Worm (Caenorhabditis elegans) whole organism, early embryonic: ENCODE results near the gene F02E11.2.

Experiments used
- B0310.2 ChIP-seq: sonication (generic microtip); optimal IDR thresholded peaks from 2 replicates; lab custom pipeline; 2016; ENCODE audit warnings: mild to moderate bottlenecking, missing genetic modification characterization, missing compliant biosample characterization
- F13C5.2 ChIP-seq: sonication (generic microtip); optimal IDR thresholded peaks from 2 replicates; lab custom pipeline; 2017; ENCODE audit warnings: mild to moderate bottlenecking, missing genetic modification characterization, inconsistent platforms, missing compliant biosample characterization
- aly-1 ChIP-seq: sonication (generic microtip); optimal IDR thresholded peaks from 2 replicates; lab custom pipeline; 2016; ENCODE audit warnings: missing genetic modification characterization, missing compliant biosample characterization
- ama-1 ChIP-seq: fragments of 150-350 bp; optimal IDR thresholded peaks from 2 replicates; lab custom pipeline; 2014
- ceh-13 ChIP-seq: fragments of 200-800 bp; sonication (Bioruptor generic); optimal IDR thresholded peaks from 2 replicates; lab custom pipeline; 2018; ENCODE audit warnings: mild to moderate bottlenecking, missing genetic modification characterization, missing compliant biosample characterization
- ceh-36 ChIP-seq: sonication (generic microtip); optimal IDR thresholded peaks from 2 replicates; lab custom pipeline; 2016; ENCODE audit warnings: missing genetic modification characterization, inconsistent platforms, missing compliant biosample characterization
- ets-7 ChIP-seq: sonication (generic microtip); optimal IDR thresholded peaks from 2 replicates; lab custom pipeline; 2016; ENCODE audit warnings: missing genotype, missing genetic modification characterization, missing compliant biosample characterization
- flt-1 ChIP-seq: fragments of 200-800 bp; sonication (Bioruptor generic); IDR thresholded peaks from 2 replicates; pipeline ENCODE4 v1.3.6; 2022; ENCODE audit warnings: missing genetic modification characterization, missing compliant biosample characterization
- hmbx-1 ChIP-seq: sonication (generic microtip); optimal IDR thresholded peaks from 2 replicates; lab custom pipeline; 2016; ENCODE audit warnings: mild to moderate bottlenecking, missing genetic modification characterization, missing compliant biosample characterization
- hmg-4 ChIP-seq: fragments of 200-800 bp; sonication (Bioruptor generic); optimal IDR thresholded peaks from 2 replicates; lab custom pipeline; 2018; ENCODE audit warnings: mild to moderate bottlenecking, missing genetic modification characterization, missing compliant biosample characterization
- hnd-1 ChIP-seq: sonication (generic microtip); optimal IDR thresholded peaks from 2 replicates; lab custom pipeline; 2016; ENCODE audit warnings: missing genetic modification characterization, missing compliant biosample characterization
- pes-1 ChIP-seq: fragments of 200-800 bp; sonication (Bioruptor generic); IDR thresholded peaks from 2 replicates; pipeline ENCODE4 v1.3.6; 2022; ENCODE audit warnings: missing genetic modification reagents, missing genetic modification characterization, missing compliant biosample characterization
- scrt-1 ChIP-seq: fragments of 200-800 bp; sonication (Bioruptor generic); IDR thresholded peaks from 2 replicates; pipeline ENCODE4 v1.3.6; 2022; ENCODE audit warnings: missing genetic modification characterization, missing compliant biosample characterization
- sea-1 ChIP-seq: fragments of 200-800 bp; sonication (Bioruptor generic); conservative IDR thresholded peaks from 2 replicates; pipeline ENCODE4 v1.3.6; 2022; ENCODE audit warnings: missing genetic modification characterization, missing compliant biosample characterization
- tbx-11 ChIP-seq: fragments of 200-800 bp; sonication (Bioruptor generic); IDR thresholded peaks from 2 replicates; pipeline ENCODE4 v1.3.6; 2022; ENCODE audit warnings: missing genetic modification characterization, missing compliant biosample characterization
- tbx-37 ChIP-seq: fragments of 200-800 bp; sonication (Bioruptor generic); conservative IDR thresholded peaks from 2 replicates; pipeline ENCODE4 v1.3.6; 2022; ENCODE audit warnings: missing genetic modification reagents, missing genetic modification characterization, missing compliant biosample characterization
- tra-4 ChIP-seq: sonication (generic microtip); optimal IDR thresholded peaks from 2 replicates; lab custom pipeline; 2017; ENCODE audit warnings: missing genetic modification characterization, missing compliant biosample characterization

The F02E11.2 gene

DNA sequence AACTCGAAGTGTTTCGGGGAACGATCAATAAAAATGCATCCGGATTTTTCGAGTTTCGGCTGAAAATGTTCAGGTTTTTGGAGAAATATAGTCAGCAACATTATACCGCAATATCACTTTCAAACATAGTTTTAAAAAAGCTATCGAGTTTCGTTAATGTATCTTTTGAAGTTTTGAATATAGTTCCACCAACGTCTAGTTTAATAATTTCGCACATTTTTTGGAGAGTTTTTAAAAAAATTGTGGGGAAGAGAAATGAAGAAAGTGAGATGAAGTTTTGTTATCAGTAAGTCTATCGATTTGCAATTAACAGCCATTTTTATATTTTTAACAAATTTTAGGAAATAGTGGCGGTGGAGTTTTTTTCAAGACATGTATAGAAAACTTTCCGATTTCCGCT is 36.8 kb upstream of the F02E11.2 start, which contains the start of gene ZC239.17:
ZC239.17 (minus strand) TSS at position 101 of the 400 bp plus-strand sequence.
- TF ChIP-seq scrt-1 (GFP tag; lab: Robert Waterston, UW): no peak
- TF ChIP-seq ama-1 (lab: Kevin White, UChicago): no peak
- no peak for TF ChIP-seq pes-1 (GFP tag; lab: Robert Waterston, UW)
- no peak for TF ChIP-seq tbx-37 (GFP tag; lab: Robert Waterston, UW)
- TF ChIP-seq ceh-13: no peak
- no peak for TF ChIP-seq B0310.2 (tag; lab: Kevin White, UChicago)
- TF ChIP-seq flt-1 (GFP tag; lab: Robert Waterston, UW): no peak

DNA sequence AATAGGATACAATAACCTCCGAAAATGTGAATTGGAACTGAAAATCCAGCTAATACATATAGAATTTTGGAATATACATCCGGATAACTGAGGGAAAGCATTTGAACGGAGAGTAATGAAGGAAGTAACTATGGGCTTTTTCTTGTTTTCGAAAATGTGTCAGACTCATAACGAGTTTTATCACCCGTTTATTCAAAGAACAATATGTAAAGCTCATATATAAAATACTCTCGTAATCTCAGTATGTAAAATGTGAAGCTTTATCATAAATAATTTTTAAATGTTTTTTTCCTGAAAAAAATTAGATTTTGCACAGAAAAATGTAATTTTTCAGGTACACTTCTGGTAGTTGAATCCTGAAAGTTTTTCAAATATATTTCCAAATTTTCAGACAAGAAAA is 32.2 kb upstream of the F02E11.2 start, which contains the start of gene srh-297:
srh-297 (minus strand) TSS at position 101 of the 400 bp plus-strand sequence.
- TF ChIP-seq aly-1 (tag; lab: Kevin White, UChicago) (no peak), tbx-37 (GFP tag; lab: Robert Waterston, UW) (no peak)

DNA sequence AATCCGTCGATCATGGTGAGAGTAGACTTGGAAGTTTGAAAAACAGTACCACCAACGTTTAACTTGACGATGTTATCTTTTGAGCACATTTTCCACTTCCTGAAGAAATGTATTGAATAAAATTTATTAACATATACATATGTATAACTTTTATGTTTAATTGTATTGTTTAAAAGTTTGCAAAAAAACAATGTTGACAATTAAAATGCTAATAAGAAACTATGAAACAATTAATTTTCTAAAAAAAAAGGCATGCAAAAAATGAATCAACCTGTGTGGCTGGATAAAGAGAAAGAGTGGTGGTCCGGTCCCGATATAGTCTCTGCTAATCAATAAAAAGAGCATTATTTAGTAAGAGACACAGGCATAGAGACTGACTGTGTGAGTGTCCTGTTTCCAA is 27.9 kb upstream of the F02E11.2 start, which contains the start of gene C17F4.8:
C17F4.8 (minus strand) TSS at position 101 of the 400 bp plus-strand sequence.
- TF ChIP-seq tra-4 (no peak), F13C5.2 (tag; lab: Kevin White, UChicago) (no peak), scrt-1 (GFP tag; lab: Robert Waterston, UW) (no peak), hmg-4 (GFP tag; lab: Kevin White, UChicago) (no peak), ceh-13 (no peak), ets-7 (tag; lab: Kevin White, UChicago) (no peak), flt-1 (GFP tag; lab: Robert Waterston, UW) (no peak), sea-1 (GFP tag; lab: Robert Waterston, UW) (no peak), tbx-37 (GFP tag; lab: Robert Waterston, UW) (no peak), hmbx-1 (no peak), aly-1 (tag; lab: Kevin White, UChicago) (no peak), pes-1 (GFP tag; lab: Robert Waterston, UW) (no peak), ama-1 (lab: Kevin White, UChicago) (no peak), hnd-1 (tag; lab: Kevin White, UChicago) (no peak), B0310.2 (tag; lab: Kevin White, UChicago) (no peak), tbx-11 (GFP tag; lab: Robert Waterston, UW) (no peak), ceh-36 (tag; lab: Kevin White, UChicago) (no peak)

DNA sequence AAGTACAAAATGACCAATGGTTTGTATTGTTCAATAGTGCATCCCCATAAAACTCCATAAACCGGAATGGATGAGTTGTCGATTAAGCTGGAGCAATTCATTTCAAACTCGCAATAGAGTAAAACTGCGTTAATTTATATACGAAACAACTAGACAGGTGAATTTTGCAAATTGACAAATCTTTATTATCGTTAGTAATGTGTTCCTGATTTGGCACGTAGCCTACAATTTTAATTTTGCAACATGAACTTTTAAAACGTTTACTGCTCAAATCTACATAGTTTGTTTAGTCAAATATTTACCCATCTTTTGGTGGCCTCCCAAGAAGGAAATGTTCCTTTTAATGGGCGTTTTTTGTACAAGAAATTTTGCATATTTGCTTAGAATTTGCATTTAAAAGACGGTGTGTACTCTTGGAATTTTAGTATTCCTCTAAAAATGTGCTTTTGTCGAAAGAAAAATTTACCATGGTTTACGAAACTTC is 25.5 kb upstream of the F02E11.2 start, which contains the start of the genes srz-67 and C17F4.11:
srz-67 (minus strand) TSS at position 101 of the 484 bp plus-strand sequence.
C17F4.11 (plus strand) TSS at position 434 of the 484 bp plus-strand sequence.
- TF ChIP-seq flt-1 (GFP tag; lab: Robert Waterston, UW) (no peak), tra-4 (no peak), pes-1 (GFP tag; lab: Robert Waterston, UW) (no peak), hmbx-1 (no peak)

DNA sequence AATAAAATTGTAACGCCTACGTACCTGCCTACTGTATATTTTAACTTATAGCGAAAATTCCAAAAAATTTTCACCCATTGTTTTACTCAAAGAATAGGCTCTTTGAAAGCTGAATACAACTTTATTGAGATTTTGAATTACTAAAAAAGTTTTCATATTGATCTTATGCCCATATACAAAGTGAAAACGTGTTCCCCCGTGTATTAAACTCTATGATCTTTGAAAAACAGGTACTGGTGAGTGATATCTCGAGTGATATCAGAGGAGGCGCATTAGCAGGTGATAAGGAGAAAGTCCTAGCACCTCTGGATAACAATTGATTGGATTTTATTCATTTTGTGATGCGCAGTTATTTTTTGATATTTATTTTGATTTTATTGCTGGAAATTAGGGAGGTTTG is 22.4 kb upstream of the F02E11.2 start, which contains the start of gene C17F4.3:
C17F4.3 (plus strand) TSS at position 301 of the 400 bp plus-strand sequence.
- TF ChIP-seq ceh-13 (no peak), hmbx-1 (no peak), B0310.2 (tag; lab: Kevin White, UChicago) (no peak), sea-1 (GFP tag; lab: Robert Waterston, UW) (no peak), tbx-11 (GFP tag; lab: Robert Waterston, UW) (no peak), tra-4 (no peak), pes-1 (GFP tag; lab: Robert Waterston, UW) (no peak), hnd-1 (tag; lab: Kevin White, UChicago) (no peak), flt-1 (GFP tag; lab: Robert Waterston, UW) (no peak), ets-7 (tag; lab: Kevin White, UChicago) (no peak)

DNA sequence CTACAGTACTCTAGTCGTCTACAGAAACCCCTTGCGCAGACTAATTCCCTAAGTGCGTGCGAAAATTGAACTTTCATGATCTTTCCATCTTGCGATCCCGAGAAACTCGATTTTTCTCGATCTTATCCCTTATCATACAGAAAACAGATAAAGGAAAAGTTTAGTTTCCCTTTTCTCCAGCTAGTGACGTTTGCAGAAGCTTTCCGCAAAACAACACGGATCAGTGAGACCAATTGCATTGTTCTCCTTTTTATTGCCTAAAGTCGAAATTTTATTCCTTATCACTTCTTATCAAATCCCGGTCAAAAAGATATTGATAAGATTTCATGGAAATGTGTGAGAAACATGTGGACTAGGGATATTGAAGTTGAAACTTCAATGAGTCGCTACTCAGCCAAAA is 20.8 kb upstream of the F02E11.2 start:
- TF ChIP-seq hmg-4 (GFP tag; lab: Kevin White, UChicago) (no peak), ceh-36 (tag; lab: Kevin White, UChicago) (no peak)

DNA sequence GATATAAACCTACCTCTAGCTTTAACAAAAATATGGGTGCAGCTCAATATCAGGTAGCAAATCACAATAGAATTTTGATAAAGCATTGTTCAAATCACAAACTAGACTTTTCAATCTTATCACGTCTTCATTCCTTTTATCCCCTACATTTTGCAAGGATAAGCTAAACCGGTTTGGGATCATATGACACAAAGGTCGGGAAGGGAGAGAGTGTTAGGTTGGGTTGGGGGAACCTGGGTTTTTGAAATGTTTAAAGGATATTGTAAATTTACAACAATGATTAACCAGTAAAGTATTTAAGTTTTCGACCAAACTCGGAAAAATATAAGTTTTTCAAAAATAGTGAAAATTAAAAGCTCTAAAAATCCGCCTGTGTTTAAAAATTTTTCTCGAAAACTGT is 18.5 kb upstream of the F02E11.2 start, which contains the start of gene C17F4.12:
C17F4.12 (minus strand) TSS at position 101 of the 400 bp plus-strand sequence.
- TF ChIP-seq ets-7 (tag; lab: Kevin White, UChicago) (no peak), hmg-4 (GFP tag; lab: Kevin White, UChicago) (no peak), hnd-1 (tag; lab: Kevin White, UChicago) (no peak), aly-1 (tag; lab: Kevin White, UChicago) (no peak), sea-1 (GFP tag; lab: Robert Waterston, UW) (no peak), flt-1 (GFP tag; lab: Robert Waterston, UW) (no peak), tbx-37 (GFP tag; lab: Robert Waterston, UW) (no peak), hmbx-1 (no peak), B0310.2 (tag; lab: Kevin White, UChicago) (no peak), ceh-36 (tag; lab: Kevin White, UChicago) (no peak), ama-1 (lab: Kevin White, UChicago) (no peak), F13C5.2 (tag; lab: Kevin White, UChicago) (no peak), ceh-13 (no peak), tbx-11 (GFP tag; lab: Robert Waterston, UW) (no peak), scrt-1 (GFP tag; lab: Robert Waterston, UW) (no peak), tra-4 (no peak), pes-1 (GFP tag; lab: Robert Waterston, UW) (no peak)

DNA sequence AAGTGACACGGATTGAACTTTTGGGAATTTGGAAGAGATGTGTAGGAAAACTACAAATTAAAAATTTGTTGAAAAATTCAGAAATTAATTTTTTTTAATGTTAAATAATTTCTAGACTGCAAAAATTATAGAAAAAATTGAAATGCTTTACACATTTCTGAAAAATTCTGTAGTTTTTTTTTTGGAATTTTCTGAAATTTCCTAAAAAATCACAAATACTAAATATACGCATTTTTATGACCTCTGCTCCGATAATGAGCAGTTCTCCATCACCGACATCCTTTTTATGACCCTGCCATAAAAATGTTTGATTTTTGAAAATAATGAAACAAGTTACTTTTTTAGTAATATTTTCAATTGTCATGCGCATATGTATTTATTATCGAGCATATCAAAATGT is 17.8 kb upstream of the F02E11.2 start:
- TF ChIP-seq ama-1 (lab: Kevin White, UChicago) (no peak), ceh-36 (tag; lab: Kevin White, UChicago) (no peak), hmbx-1 (no peak), ceh-13 (no peak), sea-1 (GFP tag; lab: Robert Waterston, UW) (no peak), ets-7 (tag; lab: Kevin White, UChicago) (no peak), tra-4 (no peak), pes-1 (GFP tag; lab: Robert Waterston, UW) (no peak), tbx-37 (GFP tag; lab: Robert Waterston, UW) (no peak)
